Comparison of ENCODE assay signal across 5 fruit fly cellular contexts in the genomic region with DNA sequence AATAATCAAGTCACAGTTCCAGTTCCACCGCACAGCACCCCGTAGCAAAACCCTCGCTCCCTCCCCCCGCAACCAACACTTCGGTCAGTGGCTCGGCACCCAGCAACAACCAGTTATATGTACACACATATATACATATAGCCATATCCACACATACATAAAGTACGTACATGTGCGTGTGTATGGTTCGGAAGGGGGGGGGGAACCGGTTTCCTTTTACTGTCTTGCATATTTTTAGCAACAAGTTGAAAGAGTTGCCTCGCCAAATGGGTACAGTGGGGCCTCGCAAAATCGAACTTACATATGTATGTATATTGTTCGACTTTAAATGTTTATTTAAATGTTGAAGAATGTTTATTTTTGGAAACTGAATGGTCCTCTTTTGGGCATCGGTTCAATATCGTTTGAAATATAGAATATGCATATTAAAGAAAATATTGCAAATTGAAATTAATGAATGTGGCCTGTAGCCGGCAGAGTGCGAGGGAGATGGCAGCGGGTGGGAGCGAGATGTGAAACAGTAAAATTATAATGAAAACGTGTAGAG.
TF ChIP-seq lines count a peak whose summit lies in the region.

No protein-coding gene starts in this region.

TF ChIP-seq in whole organism, adult, 20 proteins besides CTCF, POLR2A, EP300 and RAD21 (continued from another document):
- TF ChIP-seq Hr96 (GFP tag; optimal IDR thresholded peaks at IDR 0.05; lab: Kevin White, UChicago) (peak; percentile 88), tj (GFP tag; optimal IDR thresholded peaks at IDR 0.05; lab: Kevin White, UChicago) (peak; percentile 94), cnc (optimal IDR thresholded peaks at IDR 0.05; lab: Kevin White, UChicago) (no peak), bab1 (GFP tag; optimal IDR thresholded peaks at IDR 0.05; lab: Kevin White, UChicago) (peak; percentile 95), kay (GFP tag; lab: Kevin White, UChicago; ENCODE audit: borderline replicate concordance) (peak; percentile 85)

TF ChIP-seq in whole organism, embryonic, 481 proteins besides CTCF, POLR2A, EP300 and RAD21 (continued from another document and continues in another):
- no peak for TF ChIP-seq CG33557 (GFP tag; optimal IDR thresholded peaks at IDR 0.05; lab: Kevin White, UChicago)
- peak; percentile 50 for TF ChIP-seq tup (GFP tag; optimal IDR thresholded peaks at IDR 0.05; lab: Kevin White, UChicago)
- TF ChIP-seq CG14965 (GFP tag; optimal IDR thresholded peaks at IDR 0.05; lab: Kevin White, UChicago; ENCODE audit: borderline replicate concordance): no peak
- peak; percentile 58 for TF ChIP-seq CG1647 (GFP tag; optimal IDR thresholded peaks at IDR 0.05; lab: Kevin White, UChicago)
- peak; percentile 78 for TF ChIP-seq HmgZ (tag; optimal IDR thresholded peaks at IDR 0.05; lab: Kevin White, UChicago)
- TF ChIP-seq CG12769 (tag; optimal IDR thresholded peaks at IDR 0.05; lab: Kevin White, UChicago): peak; percentile 77
- TF ChIP-seq CG7372 (GFP tag; IDR thresholded peaks at IDR 0.05; lab: Robert Waterston, UW): peak; percentile 66
- TF ChIP-seq dimm (GFP tag; IDR thresholded peaks at IDR 0.05; lab: Robert Waterston, UW): no peak
- no peak for TF ChIP-seq cato (GFP tag; optimal IDR thresholded peaks at IDR 0.05; lab: Kevin White, UChicago; ENCODE audit: borderline replicate concordance)
- no peak for TF ChIP-seq fd102C (GFP tag; optimal IDR thresholded peaks at IDR 0.05; lab: Kevin White, UChicago)
- 0 out of 3 replicates have a peak, but pooled peaks have one; percentile 58 for TF ChIP-seq C15 (GFP tag; IDR thresholded peaks at IDR 0.05; lab: Robert Waterston, UW)
- TF ChIP-seq Dp (GFP tag; optimal IDR thresholded peaks at IDR 0.05; lab: Kevin White, UChicago): no peak
- peak; percentile 49 for TF ChIP-seq CG6854 (GFP tag; optimal IDR thresholded peaks at IDR 0.05; lab: Kevin White, UChicago)
- TF ChIP-seq CG9609 (GFP tag; optimal IDR thresholded peaks at IDR 0.05; lab: Kevin White, UChicago): peak; percentile 2
- peak; percentile 47 for TF ChIP-seq Camta (GFP tag; optimal IDR thresholded peaks at IDR 0.05; lab: Kevin White, UChicago)
- peak; percentile 55; the same call in 1 of the 2 replicates for TF ChIP-seq CG5953 (GFP tag; IDR thresholded peaks at IDR 0.05; lab: Robert Waterston, UW)
- peak; percentile 3 for TF ChIP-seq CG33213 (GFP tag; optimal IDR thresholded peaks at IDR 0.05; lab: Kevin White, UChicago)
- TF ChIP-seq dpn (GFP tag; optimal IDR thresholded peaks at IDR 0.05; lab: Kevin White, UChicago): peak; percentile 53 to 64
- TF ChIP-seq CG6683 (GFP tag; optimal IDR thresholded peaks at IDR 0.05; lab: Kevin White, UChicago): peak; percentile 47
- no peak for TF ChIP-seq CG7745 (tag; optimal IDR thresholded peaks at IDR 0.05; lab: Kevin White, UChicago)
- TF ChIP-seq NC2α (GFP tag; optimal IDR thresholded peaks at IDR 0.05; lab: Kevin White, UChicago): no peak
- TF ChIP-seq maf-S (GFP tag; optimal IDR thresholded peaks at IDR 0.05; lab: Kevin White, UChicago): no peak
- TF ChIP-seq GATAe (GFP tag; conservative IDR thresholded peaks at IDR 0.05; lab: Robert Waterston, UW): peak; percentile 63; the same call in 1 of the 2 replicates
- TF ChIP-seq Usf (GFP tag; optimal IDR thresholded peaks at IDR 0.05; lab: Kevin White, UChicago): peak; percentile 74
- no peak for TF ChIP-seq YL-1 (GFP tag; optimal IDR thresholded peaks at IDR 0.05; lab: Kevin White, UChicago)
- peak; percentile 78 for TF ChIP-seq Hand (GFP tag; optimal IDR thresholded peaks at IDR 0.05; lab: Kevin White, UChicago)
- TF ChIP-seq aop (GFP tag; IDR thresholded peaks at IDR 0.05; lab: Robert Waterston, UW): no peak
- peak; percentile 40 for TF ChIP-seq vfl (GFP tag; optimal IDR thresholded peaks at IDR 0.05; lab: Kevin White, UChicago)
- TF ChIP-seq Hmr (GFP tag; optimal IDR thresholded peaks at IDR 0.05; lab: Kevin White, UChicago): peak; percentile 83

TF ChIP-seq in whole organism, prepupa, 60 proteins besides CTCF, POLR2A, EP300 and RAD21 (continued from another document and continues in another):
- peak; percentile 79 for TF ChIP-seq fd59A (GFP tag; optimal IDR thresholded peaks at IDR 0.05; lab: Kevin White, UChicago)
- peak; percentile 81 for TF ChIP-seq CG1621 (tag; optimal IDR thresholded peaks at IDR 0.05; lab: Kevin White, UChicago)
- peak; percentile 86 for TF ChIP-seq Hr4 (GFP tag; optimal IDR thresholded peaks at IDR 0.05; lab: Kevin White, UChicago)
- peak; percentile 86 for TF ChIP-seq acj6 (GFP tag; optimal IDR thresholded peaks at IDR 0.05; lab: Kevin White, UChicago)
- no peak for TF ChIP-seq Hr38 (GFP tag; optimal IDR thresholded peaks at IDR 0.05; lab: Kevin White, UChicago)
- peak; percentile 85 for TF ChIP-seq Sox15 (GFP tag; optimal IDR thresholded peaks at IDR 0.05; lab: Kevin White, UChicago)
- TF ChIP-seq Lpt (GFP tag; optimal IDR thresholded peaks at IDR 0.05; lab: Kevin White, UChicago): peak; percentile 58
- TF ChIP-seq CG6808 (GFP tag; optimal IDR thresholded peaks at IDR 0.05; lab: Kevin White, UChicago): peak; percentile 87
- peak; percentile 96 for TF ChIP-seq Met (GFP tag; optimal IDR thresholded peaks at IDR 0.05; lab: Kevin White, UChicago)
- TF ChIP-seq topi (GFP tag; optimal IDR thresholded peaks at IDR 0.05; lab: Kevin White, UChicago): peak; percentile 94
- TF ChIP-seq CG11762 (GFP tag; optimal IDR thresholded peaks at IDR 0.05; lab: Kevin White, UChicago; ENCODE audit: insufficient read depth): peak; percentile 63
- TF ChIP-seq esn (GFP tag; optimal IDR thresholded peaks at IDR 0.05; lab: Kevin White, UChicago): peak; percentile 94
- TF ChIP-seq CG15336 (GFP tag; IDR thresholded peaks at IDR 0.05; lab: Robert Waterston, UW): peak; percentile 91
- peak; percentile 90 for TF ChIP-seq CG8632 (GFP tag; optimal IDR thresholded peaks at IDR 0.05; lab: Kevin White, UChicago)
- TF ChIP-seq Smox (GFP tag; optimal IDR thresholded peaks at IDR 0.05; lab: Kevin White, UChicago): peak; percentile 90
- peak; percentile 91 for TF ChIP-seq Hr39 (GFP tag; optimal IDR thresholded peaks at IDR 0.05; lab: Kevin White, UChicago)
- TF ChIP-seq CG6163 (GFP tag; IDR thresholded peaks at IDR 0.05; lab: Robert Waterston, UW): peak; percentile 91
- TF ChIP-seq net (GFP tag; optimal IDR thresholded peaks at IDR 0.05; lab: Kevin White, UChicago): peak; percentile 83
- peak; percentile 91 for TF ChIP-seq cyc (GFP tag; optimal IDR thresholded peaks at IDR 0.05; lab: Kevin White, UChicago)
- peak; percentile 87 for TF ChIP-seq Ets21C (GFP tag; optimal IDR thresholded peaks at IDR 0.05; lab: Kevin White, UChicago)
- peak; percentile 80 for TF ChIP-seq Sox14 (GFP tag; optimal IDR thresholded peaks at IDR 0.05; lab: Kevin White, UChicago)
- TF ChIP-seq svp (GFP tag; lab: Kevin White, UChicago): peak; percentile 98
- peak; percentile 94 for TF ChIP-seq CG10669 (GFP tag; optimal IDR thresholded peaks at IDR 0.05; lab: Kevin White, UChicago)
- TF ChIP-seq achi (GFP tag; optimal IDR thresholded peaks at IDR 0.05; lab: Kevin White, UChicago): peak; percentile 84
- TF ChIP-seq CG11902 (GFP tag; optimal IDR thresholded peaks at IDR 0.05; lab: Kevin White, UChicago): peak; percentile 76
- TF ChIP-seq lz (GFP tag; optimal IDR thresholded peaks at IDR 0.05; lab: Kevin White, UChicago): peak; percentile 94
- peak; percentile 82 for TF ChIP-seq Blimp-1 (GFP tag; optimal IDR thresholded peaks at IDR 0.05; lab: Kevin White, UChicago)
- TF ChIP-seq CG7368 (GFP tag; optimal IDR thresholded peaks at IDR 0.05; lab: Kevin White, UChicago): peak; percentile 88
- TF ChIP-seq CG4318 (GFP tag; optimal IDR thresholded peaks at IDR 0.05; lab: Kevin White, UChicago): peak; percentile 73
- TF ChIP-seq CG31627 (GFP tag; optimal IDR thresholded peaks at IDR 0.05; lab: Kevin White, UChicago): peak; percentile 92
- peak; percentile 82 for TF ChIP-seq CG9139 (GFP tag; optimal IDR thresholded peaks at IDR 0.05; lab: Kevin White, UChicago)

TF ChIP-seq in whole organism, pupa, 21 proteins besides CTCF, POLR2A, EP300 and RAD21 (continued from another document):
- peak; percentile 86 for TF ChIP-seq CG9948 (tag; optimal IDR thresholded peaks at IDR 0.05; lab: Kevin White, UChicago)
- peak; percentile 93 for TF ChIP-seq CG32121 (GFP tag; IDR thresholded peaks at IDR 0.05; lab: Robert Waterston, UW)
- peak; percentile 97 for TF ChIP-seq EcR (GFP tag; optimal IDR thresholded peaks at IDR 0.05; lab: Kevin White, UChicago)
- peak; percentile 86 for TF ChIP-seq CG8301 (tag; optimal IDR thresholded peaks at IDR 0.05; lab: Kevin White, UChicago)
- peak; percentile 90 for TF ChIP-seq Ets98B (GFP tag; IDR thresholded peaks at IDR 0.05; lab: Robert Waterston, UW)

TF ChIP-seq in whole organism, wandering third instar larva, 38 proteins besides CTCF, POLR2A, EP300 and RAD21 (continued from another document):
- TF ChIP-seq CG9705 (GFP tag; optimal IDR thresholded peaks at IDR 0.05; lab: Kevin White, UChicago) (peak; percentile 89), Abd-B (GFP tag; optimal IDR thresholded peaks at IDR 0.05; lab: Kevin White, UChicago) (no peak), ey (GFP tag; optimal IDR thresholded peaks at IDR 0.05; lab: Kevin White, UChicago) (peak; percentile 95), foxo (GFP tag; optimal IDR thresholded peaks at IDR 0.05; lab: Kevin White, UChicago) (peak; percentile 70 to 96), tai (GFP tag; optimal IDR thresholded peaks at IDR 0.05; lab: Kevin White, UChicago) (peak; percentile 91), CrebA (GFP tag; optimal IDR thresholded peaks at IDR 0.05; lab: Kevin White, UChicago; ENCODE audit: borderline replicate concordance) (peak; percentile 34), pan (optimal IDR thresholded peaks at IDR 0.05; lab: Kevin White, UChicago) (no peak), fru (GFP tag; optimal IDR thresholded peaks at IDR 0.05; lab: Kevin White, UChicago) (peak; percentile 96), Myc (optimal IDR thresholded peaks at IDR 0.05; lab: Kevin White, UChicago) (no peak), Rel (GFP tag; optimal IDR thresholded peaks at IDR 0.05; lab: Kevin White, UChicago) (no peak), Rel (tag; optimal IDR thresholded peaks at IDR 0.05; lab: Kevin White, UChicago) (peak; percentile 80), Mio (GFP tag; optimal IDR thresholded peaks at IDR 0.05; lab: Kevin White, UChicago) (peak; percentile 31), Dfd (GFP tag; optimal IDR thresholded peaks at IDR 0.05; lab: Kevin White, UChicago) (no peak), brk (GFP tag; optimal IDR thresholded peaks at IDR 0.05; lab: Kevin White, UChicago) (peak; percentile 82), sv (GFP tag; optimal IDR thresholded peaks at IDR 0.05; lab: Kevin White, UChicago) (no peak), jim (GFP tag; optimal IDR thresholded peaks at IDR 0.05; lab: Kevin White, UChicago) (peak; percentile 80), Hr78 (GFP tag; optimal IDR thresholded peaks at IDR 0.05; lab: Kevin White, UChicago) (no peak), dsf (GFP tag; optimal IDR thresholded peaks at IDR 0.05; lab: Kevin White, UChicago; ENCODE audit: borderline replicate concordance) (no peak), OdsH (GFP tag; optimal IDR thresholded peaks at IDR 0.05; lab: Kevin White, UChicago) (peak; percentile 90), usp (GFP tag; optimal IDR thresholded peaks at IDR 0.05; lab: Kevin White, UChicago) (no peak), Dif (GFP tag; optimal IDR thresholded peaks at IDR 0.05; lab: Kevin White, UChicago; ENCODE audit: partially characterized antibody) (peak; percentile 73)
TF ChIP-seq in whole organism, wandering third instar larva: peak in this region for 28.
